Worm (Caenorhabditis elegans): Measurements from ENCODE around the gene rps-4.
A peak's percentile ranks its signal among the peaks of the same experiment; 100 is the strongest.

ce11 chrIV:7044552-7045139, 39.8 kb downstream of the rps-4 start, which contains the start of gene tin-9.1:
- TF ChIP-seq nhr-28 (tag; optimal IDR thresholded peaks at IDR 0.05) (no peak), snpc-4 (tag; optimal IDR thresholded peaks at IDR 0.05) (no peak), mep-1 (tag; optimal IDR thresholded peaks at IDR 0.05) (peak; percentile 45), nhr-12 (tag; optimal IDR thresholded peaks at IDR 0.05) (no peak)

Data from whole organism, mixed stage, embryonic.